Fruit fly (Drosophila melanogaster) whole organism, prepupa: ENCODE measurements around the gene CG10650.
A peak's percentile ranks its signal among the peaks of the same experiment; 100 is the strongest.

Experiments
- CG6808 ChIP-seq: fragments of 200-800 bp; sonication (Bioruptor generic); optimal IDR thresholded peaks from 3 replicates; lab custom pipeline; 2017; ENCODE audit warnings: missing biosample characterization, missing genetic modification characterization, mild to moderate bottlenecking, moderate library complexity, missing genetic modification reagents
- CG6854 ChIP-seq: fragments of 200-800 bp; sonication (Bioruptor generic); optimal IDR thresholded peaks from 2 replicates; lab custom pipeline; 2017; ENCODE audit warnings: missing biosample characterization, mild to moderate bottlenecking, missing genetic modification characterization
- Hr39 ChIP-seq: fragments of 200-800 bp; sonication (Bioruptor generic); optimal IDR thresholded peaks from 2 replicates; lab custom pipeline; 2016; ENCODE audit warnings: missing biosample characterization, missing genetic modification characterization
- Sox14 ChIP-seq: fragments of 200-800 bp; sonication (Bioruptor generic); optimal IDR thresholded peaks from 3 replicates; lab custom pipeline; 2016; ENCODE audit warnings: missing biosample characterization, missing genetic modification characterization
- fd59A ChIP-seq: fragments of 200-800 bp; sonication (Bioruptor generic); optimal IDR thresholded peaks from 2 replicates; lab custom pipeline; 2017; ENCODE audit warnings: missing biosample characterization, mild to moderate bottlenecking, missing genetic modification characterization, missing genetic modification reagents
- lz ChIP-seq: fragments of 200-800 bp; sonication (Bioruptor generic); optimal IDR thresholded peaks from 3 replicates; lab custom pipeline; 2016; ENCODE audit warnings: missing biosample characterization, missing genetic modification characterization

DNA sequence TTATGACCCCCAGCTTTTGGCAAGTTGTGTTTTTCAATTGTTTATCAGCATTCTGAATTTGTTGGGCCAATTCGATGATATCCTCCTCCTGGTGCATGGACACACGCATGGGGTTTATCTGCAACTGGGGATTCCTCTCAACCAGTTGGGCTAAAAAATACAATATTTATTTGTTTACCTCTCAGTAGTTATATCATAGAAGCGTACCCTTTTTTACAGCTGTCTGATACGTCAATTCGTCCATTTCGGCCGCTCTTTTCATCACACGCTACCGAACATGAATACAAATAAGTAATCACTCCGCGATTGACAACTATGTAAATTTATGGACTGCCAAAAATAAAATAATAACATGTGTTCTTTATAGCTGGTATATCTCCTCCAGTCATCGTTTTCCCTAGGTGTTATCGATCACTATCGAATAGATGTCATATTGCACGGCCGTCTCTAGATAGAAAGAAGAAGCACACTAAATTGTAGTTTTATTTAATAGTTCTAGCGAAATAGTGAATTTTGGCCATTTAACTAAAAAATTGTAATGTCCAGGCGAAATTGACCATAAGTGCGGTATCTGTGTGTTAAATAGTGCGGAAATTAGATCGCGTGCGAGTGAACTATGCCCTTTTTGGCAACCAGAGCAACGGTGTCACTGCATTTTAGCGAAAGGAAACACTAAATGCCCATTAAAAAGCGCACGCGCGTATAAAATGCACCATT lies 38.6 kb upstream of the CG10650 start, which contains the start of the genes mib2 and CG31800:
- TF ChIP-seq Hr39 (GFP tag; lab: Kevin White, UChicago) (no peak), Sox14 (GFP tag; lab: Kevin White, UChicago) (no peak), CG6808 (GFP tag; lab: Kevin White, UChicago) (peak; percentile 13), CG6854 (no peak), fd59A (GFP tag; lab: Kevin White, UChicago) (no peak), lz (no peak)
